Fruit fly (Drosophila melanogaster) whole organism, embryonic: ENCODE measurements around the gene CG12998.

Experiments used
- Bteb2 ChIP-seq: fragments of 200-800 bp; sonication (Bioruptor generic); optimal IDR thresholded peaks from 2 replicates; lab custom pipeline; 2016; ENCODE audit warnings: missing biosample characterization, missing genetic modification characterization
- CG11085 ChIP-seq: fragments of 200-800 bp; sonication (Bioruptor generic); IDR thresholded peaks from 2 replicates; pipeline ENCODE4 v1.3.6; 2022; ENCODE audit warnings: missing biosample characterization, missing genetic modification characterization
- CG11723 ChIP-seq: fragments of 200-800 bp; sonication (Bioruptor generic); optimal IDR thresholded peaks from 2 replicates; lab custom pipeline; 2017; ENCODE audit warnings: missing biosample characterization, mild to moderate bottlenecking, missing genetic modification characterization
- CG13624 ChIP-seq: fragments of 200-800 bp; sonication (Bioruptor generic); optimal IDR thresholded peaks from 2 replicates; lab custom pipeline; 2016; ENCODE audit warnings: missing biosample characterization, missing genetic modification characterization
- CG14014 ChIP-seq: fragments of 200-800 bp; sonication (Bioruptor generic); IDR thresholded peaks from 2 replicates; pipeline ENCODE4 v1.3.6; 2022; ENCODE audit warnings: missing biosample characterization, missing genetic modification characterization
- CG15269 ChIP-seq: fragments of 200-800 bp; sonication (Bioruptor generic); optimal IDR thresholded peaks from 2 replicates; lab custom pipeline; 2018; ENCODE audit warnings: missing biosample characterization, mild to moderate bottlenecking, missing genetic modification characterization, moderate library complexity
- CG1602 ChIP-seq: fragments of 200-800 bp; sonication (Bioruptor generic); optimal IDR thresholded peaks from 3 replicates; lab custom pipeline; 2016; ENCODE audit warnings: missing biosample characterization, missing genetic modification characterization
- CG1603 ChIP-seq: fragments of 200-800 bp; sonication (Bioruptor generic); optimal IDR thresholded peaks from 2 replicates; lab custom pipeline; 2019; ENCODE audit warnings: missing biosample characterization, mild to moderate bottlenecking, missing genetic modification characterization, moderate library complexity
- CG17361 ChIP-seq: fragments of 200-800 bp; sonication (Bioruptor generic); IDR thresholded peaks from 3 replicates; pipeline ENCODE4 v1.3.6; 2022; ENCODE audit warnings: missing biosample characterization, missing genetic modification characterization
- CG1792 ChIP-seq: fragments of 200-800 bp; sonication (Bioruptor generic); optimal IDR thresholded peaks from 2 replicates; lab custom pipeline; 2016; ENCODE audit warnings: missing biosample characterization, missing genetic modification characterization
- CG2199 ChIP-seq: fragments of 200-800 bp; sonication (Bioruptor generic); IDR thresholded peaks from 3 replicates; pipeline ENCODE4 v1.3.6; 2022; ENCODE audit warnings: missing biosample characterization, missing genetic modification characterization
- CG2712 ChIP-seq: fragments of 200-800 bp; optimal IDR thresholded peaks from 3 replicates; lab custom pipeline; 2019; ENCODE audit warnings: missing biosample characterization, mild to moderate bottlenecking, missing genetic modification characterization, moderate library complexity
- CG31224 ChIP-seq: fragments of 200-800 bp; sonication (Bioruptor generic); IDR thresholded peaks from 2 replicates; pipeline ENCODE4 v1.3.6; 2022; ENCODE audit warnings: missing biosample characterization, missing genetic modification characterization
- CG33557 ChIP-seq: fragments of 200-800 bp; sonication (Bioruptor generic); optimal IDR thresholded peaks from 2 replicates; lab custom pipeline; 2019; ENCODE audit warnings: missing biosample characterization, mild to moderate bottlenecking, missing genetic modification characterization, moderate library complexity
- CG4328 ChIP-seq: fragments of 200-800 bp; sonication (Bioruptor generic); optimal IDR thresholded peaks from 3 replicates; lab custom pipeline; 2017; ENCODE audit warnings: missing biosample characterization, missing genetic modification reagents, missing genetic modification characterization
- CG6765 ChIP-seq: fragments of 200-800 bp; sonication (Bioruptor generic); optimal IDR thresholded peaks from 3 replicates; lab custom pipeline; 2017; ENCODE audit warnings: missing biosample characterization, mild to moderate bottlenecking, missing genetic modification characterization
- CG7357 ChIP-seq: fragments of 200-800 bp; sonication (Bioruptor generic); IDR thresholded peaks from 3 replicates; pipeline ENCODE4 v1.3.6; 2022; ENCODE audit warnings: missing biosample characterization, missing genetic modification characterization
- CG8388 ChIP-seq: fragments of 200-800 bp; sonication (Bioruptor generic); optimal IDR thresholded peaks from 2 replicates; lab custom pipeline; 2019; ENCODE audit warnings: missing biosample characterization, mild to moderate bottlenecking, missing genetic modification characterization, moderate library complexity
- CG9817 ChIP-seq: fragments of 200-800 bp; sonication (Bioruptor generic); optimal IDR thresholded peaks from 2 replicates; lab custom pipeline; 2018; ENCODE audit warnings: missing biosample characterization, mild to moderate bottlenecking, missing genetic modification characterization, moderate library complexity
- H15 ChIP-seq: fragments of 200-800 bp; sonication (Bioruptor generic); IDR thresholded peaks from 3 replicates; pipeline ENCODE4 v1.3.6; 2022; ENCODE audit warnings: missing biosample characterization, missing genetic modification characterization
- Hmr ChIP-seq: fragments of 200-800 bp; sonication (Bioruptor generic); optimal IDR thresholded peaks from 3 replicates; lab custom pipeline; 2017; ENCODE audit warnings: mild to moderate bottlenecking, missing biosample characterization, missing genetic modification reagents, missing genetic modification characterization
- Hmx ChIP-seq: fragments of 200-800 bp; sonication (Bioruptor generic); optimal IDR thresholded peaks from 2 replicates; lab custom pipeline; 2016; ENCODE audit warnings: missing biosample characterization, missing genetic modification characterization
- Hsf ChIP-seq: fragments of 200-800 bp; sonication (Bioruptor generic); optimal IDR thresholded peaks from 3 replicates; lab custom pipeline; 2016; ENCODE audit warnings: missing biosample characterization, missing genetic modification characterization
- Max ChIP-seq: fragments of 200-800 bp; sonication (Bioruptor generic); optimal IDR thresholded peaks from 2 replicates; lab custom pipeline; 2016; ENCODE audit warnings: missing biosample characterization, mild to moderate bottlenecking, missing genetic modification characterization
- Med ChIP-seq: fragments of 200-800 bp; sonication (Bioruptor generic); peaks from one replicate; lab custom pipeline; 2016; ENCODE audit warnings: missing biosample characterization, missing genetic modification characterization, mild to moderate bottlenecking, inconsistent platforms, moderate library complexity
- Nf-YC ChIP-seq: fragments of 200-800 bp; optimal IDR thresholded peaks from 3 replicates; lab custom pipeline; 2019; ENCODE audit warnings: missing biosample characterization, mild to moderate bottlenecking, missing genetic modification characterization, moderate library complexity
- Optix ChIP-seq: fragments of 200-800 bp; sonication (Bioruptor generic); IDR thresholded peaks from 3 replicates; pipeline ENCODE4 v1.3.6; 2022; ENCODE audit warnings: missing biosample characterization, missing genetic modification characterization
- PHDP ChIP-seq: fragments of 200-800 bp; sonication (Bioruptor generic); optimal IDR thresholded peaks from 3 replicates; lab custom pipeline; 2018; ENCODE audit warnings: missing biosample characterization, mild to moderate bottlenecking, missing genetic modification characterization, moderate library complexity
- Spps ChIP-seq: fragments of 200-800 bp; sonication (Bioruptor generic); optimal IDR thresholded peaks from 2 replicates; lab custom pipeline; 2018; ENCODE audit warnings: missing biosample characterization, mild to moderate bottlenecking, missing genetic modification characterization
- YL-1 ChIP-seq: fragments of 200-800 bp; sonication (Bioruptor generic); optimal IDR thresholded peaks from 3 replicates; lab custom pipeline; 2017; ENCODE audit warnings: missing biosample characterization, mild to moderate bottlenecking, missing genetic modification characterization
- ab ChIP-seq: fragments of 200-800 bp; sonication (Bioruptor generic); optimal IDR thresholded peaks from 2 replicates; lab custom pipeline; 2016; ENCODE audit warnings: missing biosample characterization, missing genetic modification characterization
- abd-A ChIP-seq: fragments of 200-800 bp; sonication (Bioruptor generic); optimal IDR thresholded peaks from 3 replicates; lab custom pipeline; 2019; ENCODE audit warnings: missing biosample characterization, mild to moderate bottlenecking, missing genetic modification characterization, moderate library complexity
- bbx ChIP-seq: fragments of 200-800 bp; sonication (Bioruptor generic); IDR thresholded peaks from 2 replicates; pipeline ENCODE4 v1.3.6; 2022; ENCODE audit warnings: missing biosample characterization, missing genetic modification characterization; ENCODE audit not compliant: partially characterized antibody
- bigmax ChIP-seq: fragments of 200-800 bp; sonication (Bioruptor generic); optimal IDR thresholded peaks from 2 replicates; lab custom pipeline; 2018; ENCODE audit warnings: missing biosample characterization, mild to moderate bottlenecking, missing genetic modification characterization
- bowl ChIP-seq: fragments of 200-800 bp; sonication (Bioruptor generic); IDR thresholded peaks from 2 replicates; pipeline ENCODE4 v1.3.6; 2022; ENCODE audit warnings: missing biosample characterization, missing genetic modification characterization
- bsh ChIP-seq, 2 experiments: fragments of 200-800 bp; sonication (Bioruptor generic); optimal IDR thresholded peaks; 2 replicates each; lab custom pipeline; 2017 to 2018; ENCODE audit warnings: mild to moderate bottlenecking in 2 of 2, missing biosample characterization in 2 of 2, missing genetic modification characterization in 2 of 2, moderate library complexity in 1 of 2
- cas ChIP-seq: fragments of 200-800 bp; sonication (Bioruptor generic); IDR thresholded peaks from 2 replicates; pipeline ENCODE4 v1.3.6; 2022; ENCODE audit warnings: missing biosample characterization, missing genetic modification characterization
- dimm ChIP-seq: fragments of 200-800 bp; sonication (Bioruptor generic); IDR thresholded peaks from 2 replicates; pipeline ENCODE4 v1.3.6; 2022; ENCODE audit warnings: missing biosample characterization, missing genetic modification characterization
- disco-r ChIP-seq: fragments of 200-800 bp; sonication (Bioruptor generic); optimal IDR thresholded peaks from 2 replicates; lab custom pipeline; 2016; ENCODE audit warnings: missing biosample characterization, missing genetic modification characterization
- fd3F ChIP-seq: fragments of 200-800 bp; sonication (Bioruptor generic); optimal IDR thresholded peaks from 2 replicates; lab custom pipeline; 2018; ENCODE audit warnings: missing biosample characterization, mild to moderate bottlenecking, missing genetic modification characterization, moderate library complexity
- ftz-f1 ChIP-seq: fragments of 200-800 bp; sonication (Bioruptor generic); optimal IDR thresholded peaks from 2 replicates; lab custom pipeline; 2016; ENCODE audit warnings: missing biosample characterization, missing genetic modification characterization
- ind ChIP-seq: fragments of 200-800 bp; sonication (Bioruptor generic); optimal IDR thresholded peaks from 3 replicates; lab custom pipeline; 2016; ENCODE audit warnings: missing biosample characterization, missing genetic modification characterization
- kah ChIP-seq: fragments of 200-800 bp; sonication (Bioruptor generic); optimal IDR thresholded peaks from 2 replicates; lab custom pipeline; 2018; ENCODE audit warnings: missing biosample characterization, mild to moderate bottlenecking, missing genetic modification characterization
- kay ChIP-seq: fragments of 200-800 bp; sonication (Bioruptor generic); optimal IDR thresholded peaks from 2 replicates; lab custom pipeline; 2016; ENCODE audit warnings: missing biosample characterization, missing genetic modification characterization
- klu ChIP-seq: fragments of 200-800 bp; sonication (Bioruptor generic); IDR thresholded peaks from 2 replicates; pipeline ENCODE4 v1.3.6; 2022; ENCODE audit warnings: missing biosample characterization, missing genetic modification characterization
- lbe ChIP-seq: fragments of 200-800 bp; sonication (Bioruptor generic); optimal IDR thresholded peaks from 2 replicates; lab custom pipeline; 2016; ENCODE audit warnings: missing biosample characterization, mild to moderate bottlenecking, missing genetic modification characterization
- luna ChIP-seq: fragments of 200-800 bp; sonication (Bioruptor generic); optimal IDR thresholded peaks from 2 replicates; lab custom pipeline; 2016; ENCODE audit warnings: missing biosample characterization, missing genetic modification characterization
- pan ChIP-seq, 4 experiments: fragments of >200 bp in 3 of 4; fragments of 200-800 bp in 1 of 4; sonication (Bioruptor generic) in 1 of 4; optimal IDR thresholded peaks in 3 of 4; IDR thresholded peaks in 1 of 4; 2 replicates each; pipeline versions ENCODE4 v1.3.6 to Lab custom; 2017 to 2022; ENCODE audit warnings: missing biosample characterization in 2 of 4, missing genetic modification characterization in 2 of 4, mixed read lengths in 1 of 4
- rib ChIP-seq: fragments of 200-800 bp; sonication (Bioruptor generic); IDR thresholded peaks from 2 replicates; pipeline ENCODE4 v1.3.6; 2022; ENCODE audit warnings: missing biosample characterization, missing genetic modification characterization
- tx ChIP-seq: fragments of 200-800 bp; sonication (Bioruptor generic); optimal IDR thresholded peaks from 2 replicates; lab custom pipeline; 2016; ENCODE audit warnings: missing biosample characterization, missing genetic modification characterization
- zen ChIP-seq: fragments of 200-800 bp; sonication (Bioruptor generic); optimal IDR thresholded peaks from 3 replicates; lab custom pipeline; 2018; ENCODE audit warnings: missing biosample characterization, mild to moderate bottlenecking, missing genetic modification characterization, moderate library complexity

The CG12998 gene

dm6 chrX:17178484-17178921, 40.0 kb upstream of the CG12998 start (continued):
- TF ChIP-seq klu (GFP tag; lab: Robert Waterston, UW) (peak; percentile 97), ftz-f1 (GFP tag; lab: Kevin White, UChicago) (peak; percentile 74), CG2199 (GFP tag; lab: Robert Waterston, UW) (peak; percentile 98), disco-r (GFP tag; lab: Kevin White, UChicago) (no peak), CG2712 (tag; lab: Kevin White, UChicago) (peak; percentile 99), Hsf (GFP tag; lab: Kevin White, UChicago) (peak; percentile 79), CG33557 (GFP tag; lab: Kevin White, UChicago) (no peak), ind (GFP tag; lab: Kevin White, UChicago) (peak; percentile 96), luna (GFP tag; lab: Kevin White, UChicago) (peak; percentile 62), Spps (tag; lab: Kevin White, UChicago) (peak; percentile 97), kah (GFP tag; lab: Kevin White, UChicago) (peak; percentile 93), cas (peak; percentile 97), Bteb2 (GFP tag; lab: Kevin White, UChicago) (no peak), H15 (GFP tag; lab: Robert Waterston, UW) (peak; percentile 99), bbx (GFP tag; lab: Robert Waterston, UW) (no peak), CG9817 (tag; lab: Kevin White, UChicago) (no peak), CG11723 (no peak), Med (GFP tag; lab: Kevin White, UChicago) (peak; percentile 99), CG14014 (GFP tag; lab: Robert Waterston, UW) (no peak), CG31224 (peak; percentile 95), CG6765 (GFP tag; lab: Kevin White, UChicago) (peak; percentile 91), Hmx (GFP tag; lab: Kevin White, UChicago) (peak; percentile 83), Optix (GFP tag; lab: Robert Waterston, UW) (0 out of 3 replicates have a peak, but pooled peaks have one; percentile 63), CG1792 (GFP tag; lab: Kevin White, UChicago) (peak; percentile 88), CG1603 (tag; lab: Kevin White, UChicago) (peak; percentile 96), Hmr (GFP tag; lab: Kevin White, UChicago) (no peak), CG15269 (tag; lab: Kevin White, UChicago) (no peak), CG8388 (GFP tag; lab: Kevin White, UChicago) (no peak), kay (peak; percentile 97), bowl (GFP tag; lab: Robert Waterston, UW) (peak; percentile 99), bsh (GFP tag; optimal IDR thresholded peaks at IDR 0.05; lab: Kevin White, UChicago) (no peak), dimm (peak; percentile 98), PHDP (tag; lab: Kevin White, UChicago) (no peak), CG13624 (GFP tag; lab: Kevin White, UChicago) (peak; percentile 97), bigmax (peak; percentile 70), YL-1 (GFP tag; lab: Kevin White, UChicago) (no peak), CG11085 (GFP tag; lab: Robert Waterston, UW) (peak; percentile 98), rib (GFP tag; lab: Robert Waterston, UW) (peak; percentile 96), Nf-YC (tag; lab: Kevin White, UChicago) (peak; percentile 93), CG1602 (GFP tag; lab: Kevin White, UChicago) (peak; percentile 63), zen (tag; lab: Kevin White, UChicago) (peak; percentile 98), tx (GFP tag; lab: Kevin White, UChicago) (no peak), lbe (GFP tag; lab: Kevin White, UChicago) (peak; percentile 72), abd-A (tag; lab: Kevin White, UChicago) (peak; percentile 65), CG7357 (GFP tag; lab: Robert Waterston, UW) (peak; percentile 95), pan (optimal IDR thresholded peaks at IDR 0.05; lab: Kevin White, UChicago) (no peak), pan (GFP tag; optimal IDR thresholded peaks at IDR 0.05 in 1 of 2, IDR thresholded peaks at IDR 0.05 in 1 of 2) (peak in 1 of 2 experiments; percentile 99), fd3F (GFP tag; lab: Kevin White, UChicago) (peak; percentile 94), CG17361 (GFP tag; lab: Robert Waterston, UW) (peak; percentile 96), ab (GFP tag; lab: Kevin White, UChicago) (no peak), Max (GFP tag; lab: Kevin White, UChicago) (peak; percentile 97), CG4328 (GFP tag; lab: Kevin White, UChicago) (peak; percentile 93)
